Worm (Caenorhabditis elegans): ENCODE data around the gene T24A6.17.

ce11 chrV:3578813-3579212 is 14.6 kb upstream of the T24A6.17 start, which contains the start of gene pygl-1:
- TF ChIP-seq bed-3 (GFP tag; optimal IDR thresholded peaks at IDR 0.05) (no peak), ceh-39 (tag; optimal IDR thresholded peaks at IDR 0.05) (no peak), ztf-11 (tag; optimal IDR thresholded peaks at IDR 0.05) (no peak), nhr-76 (tag; optimal IDR thresholded peaks at IDR 0.05) (no peak), nhr-237 (tag; optimal IDR thresholded peaks at IDR 0.05) (no peak), ces-1 (GFP tag; optimal IDR thresholded peaks at IDR 0.05) (no peak)

Measured in whole organism, mixed stage, embryonic.